Fruit fly (Drosophila melanogaster): ENCODE results near the gene CG15484.

The CG15484 gene

dm6 chr2L:12704418-12704920, 3.0 kb downstream of the CG15484 start, which contains the start of the genes CG5776 and spict (continued):
- TF ChIP-seq ara (GFP tag; IDR thresholded peaks at IDR 0.05): peak; percentile 63; the same call in 1 of the 2 replicates
- TF ChIP-seq CG3726 (GFP tag; IDR thresholded peaks at IDR 0.05): no peak
- TF ChIP-seq Hand (GFP tag; optimal IDR thresholded peaks at IDR 0.05): peak; percentile 66
- peak; percentile 18 for TF ChIP-seq ATbp (GFP tag; optimal IDR thresholded peaks at IDR 0.05)
- peak; percentile 70 for TF ChIP-seq zfh2 (GFP tag; optimal IDR thresholded peaks at IDR 0.05)
- TF ChIP-seq CG2202 (tag; optimal IDR thresholded peaks at IDR 0.05): peak; percentile 61
- TF ChIP-seq CG34376 (GFP tag; optimal IDR thresholded peaks at IDR 0.05): no peak
- peak; percentile 77 for TF ChIP-seq CG4404 (GFP tag; IDR thresholded peaks at IDR 0.05)
- peak; percentile 61 for TF ChIP-seq nerfin-1 (tag; optimal IDR thresholded peaks at IDR 0.05)
- TF ChIP-seq CG9437 (GFP tag; optimal IDR thresholded peaks at IDR 0.05): peak; percentile 55
- peak; percentile 51 for TF ChIP-seq CG12219 (GFP tag; optimal IDR thresholded peaks at IDR 0.05)
- TF ChIP-seq tio (GFP tag; optimal IDR thresholded peaks at IDR 0.05): no peak
- no peak for TF ChIP-seq CG3065 (GFP tag; optimal IDR thresholded peaks at IDR 0.05)
- peak; percentile 87 for TF ChIP-seq Sin3A (optimal IDR thresholded peaks at IDR 0.05)
- no peak for TF ChIP-seq pan (optimal IDR thresholded peaks at IDR 0.05)
- peak in 1 of 2 experiments; percentile 81 for TF ChIP-seq pan (GFP tag; optimal IDR thresholded peaks at IDR 0.05 in 1 of 2, IDR thresholded peaks at IDR 0.05 in 1 of 2)
- peak; percentile 76; the same call in 2 of the 3 replicates for TF ChIP-seq CG11560 (tag; IDR thresholded peaks at IDR 0.05)
- no peak for TF ChIP-seq HLH4C (GFP tag; IDR thresholded peaks at IDR 0.05; ENCODE audit: partially characterized antibody)
- peak; percentile 83 for TF ChIP-seq Dbx (GFP tag; IDR thresholded peaks at IDR 0.05)
- peak; percentile 37; the same call in 1 of the 2 replicates for TF ChIP-seq bowl (GFP tag; IDR thresholded peaks at IDR 0.05)
- no peak for TF ChIP-seq vnd (GFP tag; IDR thresholded peaks at IDR 0.05; ENCODE audit: partially characterized antibody)
- TF ChIP-seq CG7372 (GFP tag; IDR thresholded peaks at IDR 0.05): no peak
- peak; percentile 67 for TF ChIP-seq CG13296 (GFP tag; optimal IDR thresholded peaks at IDR 0.05)
- TF ChIP-seq cg (GFP tag; optimal IDR thresholded peaks at IDR 0.05): no peak
- no peak for TF ChIP-seq pfk (GFP tag; optimal IDR thresholded peaks at IDR 0.05)
- TF ChIP-seq CG2712 (tag; optimal IDR thresholded peaks at IDR 0.05): peak; percentile 82
- TF ChIP-seq CG5245 (GFP tag; optimal IDR thresholded peaks at IDR 0.05): no peak
- peak; percentile 78 for TF ChIP-seq al (GFP tag; IDR thresholded peaks at IDR 0.05)
- TF ChIP-seq CG11456 (GFP tag; IDR thresholded peaks at IDR 0.05): peak; percentile 83
- TF ChIP-seq p53 (GFP tag; optimal IDR thresholded peaks at IDR 0.05): no peak
- peak; percentile 58 for TF ChIP-seq Chrac-16 (GFP tag; optimal IDR thresholded peaks at IDR 0.05)
- TF ChIP-seq stwl (tag; optimal IDR thresholded peaks at IDR 0.05): peak; percentile 31
- peak; percentile 42 for TF ChIP-seq CG17359 (tag; optimal IDR thresholded peaks at IDR 0.05)
- TF ChIP-seq unpg (GFP tag; optimal IDR thresholded peaks at IDR 0.05): peak; percentile 82
- TF ChIP-seq CG43689 (GFP tag; IDR thresholded peaks at IDR 0.05): 0 out of 2 replicates have a peak, but pooled peaks have one; percentile 35
- TF ChIP-seq CG10147 (GFP tag; optimal IDR thresholded peaks at IDR 0.05): peak; percentile 45
- TF ChIP-seq Dref (GFP tag; IDR thresholded peaks at IDR 0.05): peak; percentile 36; the same call in 1 of the 2 replicates
- TF ChIP-seq dm (GFP tag; optimal IDR thresholded peaks at IDR 0.05): peak; percentile 47
- TF ChIP-seq Dfd (GFP tag; optimal IDR thresholded peaks at IDR 0.05): no peak
- TF ChIP-seq CG7271 (tag; optimal IDR thresholded peaks at IDR 0.05): peak; percentile 47
- no peak for TF ChIP-seq Deaf1 (tag; optimal IDR thresholded peaks at IDR 0.05)
- no peak for TF ChIP-seq Neu2 (GFP tag; optimal IDR thresholded peaks at IDR 0.05; ENCODE audit: borderline replicate concordance)
- no peak for TF ChIP-seq Sry-δ (GFP tag; optimal IDR thresholded peaks at IDR 0.05)
- TF ChIP-seq CG2129 (GFP tag; IDR thresholded peaks at IDR 0.05; ENCODE audit: partially characterized antibody): no peak
- peak; percentile 55 for TF ChIP-seq CrebB (tag; optimal IDR thresholded peaks at IDR 0.05)
- TF ChIP-seq kah (GFP tag; optimal IDR thresholded peaks at IDR 0.05): peak; percentile 13
- TF ChIP-seq CG14050 (GFP tag; IDR thresholded peaks at IDR 0.05): peak; percentile 75; the same call in 2 of the 3 replicates
- TF ChIP-seq wek (GFP tag; optimal IDR thresholded peaks at IDR 0.05): no peak
- TF ChIP-seq NfI (GFP tag; optimal IDR thresholded peaks at IDR 0.05): peak; percentile 88
- TF ChIP-seq D19B (GFP tag; optimal IDR thresholded peaks at IDR 0.05): peak; percentile 3

All from whole organism, embryonic.